Worm (Caenorhabditis elegans): Measurements from ENCODE around the gene F41C3.1.

DNA sequence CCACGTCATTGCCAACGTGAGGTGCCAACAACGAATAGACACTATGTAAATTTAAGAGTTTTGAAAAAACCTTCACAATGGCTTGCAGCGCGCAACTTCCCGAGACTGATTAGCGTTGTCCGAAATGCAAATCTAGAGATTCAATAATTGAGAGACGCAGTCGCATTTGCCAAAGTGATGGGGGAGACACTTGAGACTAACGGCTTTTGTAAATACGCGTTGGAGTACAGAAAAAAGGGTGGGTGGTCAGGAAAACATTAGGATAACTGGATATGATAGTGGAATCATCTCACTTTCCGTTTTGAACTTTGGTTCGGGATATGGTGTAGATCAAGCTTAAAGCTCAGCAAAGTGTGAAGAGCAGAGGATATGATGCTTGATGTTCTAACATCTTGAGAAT is 27.6 kb downstream of the F41C3.1 start:
- TF ChIP-seq nhr-25 (tag; optimal IDR thresholded peaks at IDR 0.05; ENCODE audit: borderline replicate concordance, insufficient read depth), result no peak
- no peak for TF ChIP-seq nhr-77 (tag; optimal IDR thresholded peaks at IDR 0.05)

All from whole organism, L4 larva.